Fruit fly (Drosophila melanogaster) whole organism, prepupa: ENCODE data around the gene Cox17.
A peak's percentile ranks its signal among the peaks of the same experiment; 100 is the strongest.

Source experiments
- Blimp-1 ChIP-seq: fragments of 200-800 bp; sonication (Bioruptor generic); optimal IDR thresholded peaks from 3 replicates; lab custom pipeline; 2017; ENCODE audit warnings: missing biosample characterization, missing genetic modification characterization, mild to moderate bottlenecking, moderate library complexity, missing genetic modification reagents
- CG10669 ChIP-seq: fragments of 200-800 bp; sonication (Bioruptor generic); optimal IDR thresholded peaks from 3 replicates; lab custom pipeline; 2018; ENCODE audit warnings: missing biosample characterization, mild to moderate bottlenecking, missing genetic modification characterization, moderate library complexity
- CG11294 ChIP-seq: fragments of 200-800 bp; sonication (Bioruptor generic); IDR thresholded peaks from 2 replicates; pipeline ENCODE4 v1.3.6; 2022; ENCODE audit warnings: missing biosample characterization, missing genetic modification characterization
- CG15336 ChIP-seq: fragments of 200-800 bp; sonication (Bioruptor generic); IDR thresholded peaks from 2 replicates; pipeline ENCODE4 v1.3.6; 2022; ENCODE audit warnings: missing biosample characterization, missing genetic modification characterization
- CG1621 ChIP-seq: fragments of 200-800 bp; sonication (Bioruptor generic); optimal IDR thresholded peaks from 3 replicates; lab custom pipeline; 2018; ENCODE audit warnings: missing biosample characterization, mild to moderate bottlenecking, missing genetic modification characterization
- CG16779 ChIP-seq: fragments of 200-800 bp; sonication (Bioruptor generic); optimal IDR thresholded peaks from 3 replicates; lab custom pipeline; 2017; ENCODE audit warnings: missing biosample characterization, mild to moderate bottlenecking, missing genetic modification characterization
- CG3919 ChIP-seq: fragments of 200-800 bp; sonication (Bioruptor generic); optimal IDR thresholded peaks from 3 replicates; lab custom pipeline; 2016; ENCODE audit warnings: missing biosample characterization, missing genetic modification characterization
- CG6163 ChIP-seq: fragments of 200-800 bp; sonication (Bioruptor generic); IDR thresholded peaks from 3 replicates; pipeline ENCODE4 v1.3.6; 2022; ENCODE audit warnings: missing biosample characterization, missing genetic modification characterization
- CG6276 ChIP-seq: fragments of 200-800 bp; sonication (Bioruptor generic); optimal IDR thresholded peaks from 2 replicates; lab custom pipeline; 2017; ENCODE audit warnings: missing biosample characterization, mild to moderate bottlenecking, missing genetic modification characterization
- CG6808 ChIP-seq: fragments of 200-800 bp; sonication (Bioruptor generic); optimal IDR thresholded peaks from 3 replicates; lab custom pipeline; 2017; ENCODE audit warnings: missing biosample characterization, missing genetic modification characterization, mild to moderate bottlenecking, moderate library complexity, missing genetic modification reagents
- CG6854 ChIP-seq: fragments of 200-800 bp; sonication (Bioruptor generic); optimal IDR thresholded peaks from 2 replicates; lab custom pipeline; 2017; ENCODE audit warnings: missing biosample characterization, mild to moderate bottlenecking, missing genetic modification characterization
- CG8119 ChIP-seq: fragments of 200-800 bp; sonication (Bioruptor generic); IDR thresholded peaks from 3 replicates; pipeline ENCODE4 v1.3.6; 2022; ENCODE audit warnings: missing biosample characterization, missing genetic modification characterization
- CG8632 ChIP-seq: fragments of 200-800 bp; sonication (Bioruptor generic); optimal IDR thresholded peaks from 3 replicates; lab custom pipeline; 2016; ENCODE audit warnings: missing biosample characterization, missing genetic modification characterization
- CG9139 ChIP-seq: fragments of 200-800 bp; sonication (Bioruptor generic); optimal IDR thresholded peaks from 3 replicates; lab custom pipeline; 2017; ENCODE audit warnings: missing biosample characterization, mild to moderate bottlenecking, missing genetic modification characterization
- Eip78C ChIP-seq: fragments of 200-800 bp; sonication (Bioruptor generic); peaks from one replicate; lab custom pipeline; 2016; ENCODE audit warnings: missing biosample characterization, missing genetic modification characterization
- Eip93F ChIP-seq: fragments of 200-800 bp; sonication (Bioruptor generic); optimal IDR thresholded peaks from 2 replicates; lab custom pipeline; 2016; ENCODE audit warnings: missing biosample characterization, mild to moderate bottlenecking, missing genetic modification characterization
- Gug ChIP-seq: fragments of 200-800 bp; sonication (Bioruptor generic); IDR thresholded peaks from 2 replicates; pipeline ENCODE4 v1.3.6; 2022; ENCODE audit warnings: missing biosample characterization, missing genetic modification characterization
- Hr4 ChIP-seq: fragments of 200-800 bp; sonication (Bioruptor generic); optimal IDR thresholded peaks from 3 replicates; lab custom pipeline; 2016; ENCODE audit warnings: missing biosample characterization, missing genetic modification characterization
- Met ChIP-seq: fragments of 200-800 bp; sonication (Bioruptor generic); optimal IDR thresholded peaks from 3 replicates; lab custom pipeline; 2016; ENCODE audit warnings: missing biosample characterization, missing genetic modification characterization
- Smox ChIP-seq: fragments of 200-800 bp; sonication (Bioruptor generic); optimal IDR thresholded peaks from 3 replicates; lab custom pipeline; 2016; ENCODE audit warnings: missing biosample characterization, missing genetic modification characterization
- Sox102F ChIP-seq: fragments of 200-800 bp; sonication (Bioruptor generic); optimal IDR thresholded peaks from 2 replicates; lab custom pipeline; 2016; ENCODE audit warnings: missing biosample characterization, mild to moderate bottlenecking, missing genetic modification characterization
- Sox14 ChIP-seq: fragments of 200-800 bp; sonication (Bioruptor generic); optimal IDR thresholded peaks from 3 replicates; lab custom pipeline; 2016; ENCODE audit warnings: missing biosample characterization, missing genetic modification characterization
- Sox15 ChIP-seq: fragments of 200-800 bp; sonication (Bioruptor generic); optimal IDR thresholded peaks from 3 replicates; lab custom pipeline; 2016; ENCODE audit warnings: missing biosample characterization, missing genetic modification characterization
- cyc ChIP-seq: fragments of 200-800 bp; sonication (Bioruptor generic); optimal IDR thresholded peaks from 3 replicates; lab custom pipeline; 2016; ENCODE audit warnings: missing biosample characterization, missing genetic modification characterization
- dac ChIP-seq: fragments of 200-800 bp; sonication (Bioruptor generic); optimal IDR thresholded peaks from 2 replicates; lab custom pipeline; 2017; ENCODE audit warnings: missing biosample characterization, mild to moderate bottlenecking, missing genetic modification characterization
- eg ChIP-seq: fragments of 200-800 bp; sonication (Bioruptor generic); IDR thresholded peaks from 3 replicates; pipeline ENCODE4 v1.3.6; 2022; ENCODE audit warnings: missing biosample characterization, missing genetic modification characterization
- fkh ChIP-seq: fragments of 200-800 bp; sonication (Bioruptor generic); optimal IDR thresholded peaks from 3 replicates; lab custom pipeline; 2017; ENCODE audit warnings: missing biosample characterization, mild to moderate bottlenecking, missing genetic modification characterization, moderate library complexity
- lz ChIP-seq: fragments of 200-800 bp; sonication (Bioruptor generic); optimal IDR thresholded peaks from 3 replicates; lab custom pipeline; 2016; ENCODE audit warnings: missing biosample characterization, missing genetic modification characterization
- net ChIP-seq: fragments of 200-800 bp; sonication (Bioruptor generic); optimal IDR thresholded peaks from 3 replicates; lab custom pipeline; 2016; ENCODE audit warnings: missing biosample characterization, missing genetic modification characterization
- pdm3 ChIP-seq: fragments of 200-800 bp; sonication (Bioruptor generic); optimal IDR thresholded peaks from 3 replicates; lab custom pipeline; 2016; ENCODE audit warnings: missing biosample characterization, missing genetic modification characterization
- salr ChIP-seq, 2 experiments: fragments of 200-800 bp; sonication (Bioruptor generic); optimal IDR thresholded peaks; 3 replicates each; lab custom pipeline; 2016 to 2018; ENCODE audit warnings: missing biosample characterization in 2 of 2, missing genetic modification characterization in 2 of 2, mild to moderate bottlenecking in 1 of 2
- ss ChIP-seq, 2 experiments: fragments of 200-800 bp; sonication (Bioruptor generic); optimal IDR thresholded peaks; 2 replicates in 1 of 2; 3 replicates in 1 of 2; lab custom pipeline; 2017 to 2018; ENCODE audit warnings: mild to moderate bottlenecking in 2 of 2, missing biosample characterization in 2 of 2, missing genetic modification characterization in 2 of 2, moderate library complexity in 1 of 2
- svp ChIP-seq: fragments of 200-800 bp; sonication (Bioruptor generic); peaks from one replicate; lab custom pipeline; 2016; ENCODE audit warnings: missing biosample characterization, missing genetic modification characterization

The Cox17 gene

dm6 chrX:15079163-15079809 is 5.2 kb downstream of the Cox17 start (continued):
- TF ChIP-seq Gug = no peak
- no peak for TF ChIP-seq Sox15 (GFP tag; lab: Kevin White, UChicago)
- TF ChIP-seq CG11294 (GFP tag; lab: Robert Waterston, UW) = no peak
- TF ChIP-seq fkh (GFP tag; lab: Kevin White, UChicago) = no peak
- peak; percentile 25 for TF ChIP-seq net (GFP tag; lab: Kevin White, UChicago)
- no peak for TF ChIP-seq lz (GFP tag; lab: Kevin White, UChicago)
- TF ChIP-seq Hr4 = no peak
- TF ChIP-seq Sox102F (GFP tag; lab: Kevin White, UChicago) = no peak

dm6 chrX:15078394-15078793 is 6.1 kb downstream of the Cox17 start:
- peak; percentile 5 for TF ChIP-seq CG8632
- TF ChIP-seq cyc = no peak
- TF ChIP-seq CG6163 (GFP tag; lab: Robert Waterston, UW) = no peak
- peak; percentile 22 for TF ChIP-seq CG1621 (tag; lab: Kevin White, UChicago)
- TF ChIP-seq CG8119 (GFP tag; lab: Robert Waterston, UW) = no peak
- no peak for TF ChIP-seq pdm3 (GFP tag; lab: Kevin White, UChicago)
- TF ChIP-seq Sox14 (GFP tag; lab: Kevin White, UChicago) = no peak
- peak; percentile 47 for TF ChIP-seq CG9139 (GFP tag; lab: Kevin White, UChicago)
- TF ChIP-seq Blimp-1 (GFP tag; lab: Kevin White, UChicago) = no peak
- peak; percentile 71 for TF ChIP-seq Eip78C
- no peak for TF ChIP-seq dac (GFP tag; lab: Kevin White, UChicago)
- TF ChIP-seq Eip93F = no peak
- TF ChIP-seq fkh (GFP tag; lab: Kevin White, UChicago) = peak; percentile 86
- peak; percentile 32 for TF ChIP-seq CG10669 (GFP tag; lab: Kevin White, UChicago)
- TF ChIP-seq CG6808 (GFP tag; lab: Kevin White, UChicago) = peak; percentile 36
- peak in 1 of 2 experiments; percentile 51 for TF ChIP-seq ss (GFP tag; optimal IDR thresholded peaks at IDR 0.05; lab: Kevin White, UChicago)
- TF ChIP-seq salr (GFP tag; optimal IDR thresholded peaks at IDR 0.05; lab: Kevin White, UChicago) = peak in 1 of 2 experiments; percentile 17
- no peak for TF ChIP-seq Smox (GFP tag; lab: Kevin White, UChicago)
- TF ChIP-seq net (GFP tag; lab: Kevin White, UChicago) = no peak

dm6 chrX:15077576-15078136 is 6.8 kb downstream of the Cox17 start:
- TF ChIP-seq CG6808 (GFP tag; lab: Kevin White, UChicago) (peak; percentile 13), CG3919 (GFP tag; lab: Kevin White, UChicago) (no peak), ss (GFP tag; optimal IDR thresholded peaks at IDR 0.05; lab: Kevin White, UChicago) (peak; percentile 33 to 46), eg (GFP tag; lab: Robert Waterston, UW) (0 out of 3 replicates have a peak, but pooled peaks have one; percentile 19), Eip78C (peak; percentile 65), pdm3 (GFP tag; lab: Kevin White, UChicago) (no peak), CG16779 (tag; lab: Kevin White, UChicago) (peak; percentile 21), svp (GFP tag; lab: Kevin White, UChicago) (peak; percentile 92), CG6854 (peak; percentile 20), CG6276 (GFP tag; lab: Kevin White, UChicago) (peak; percentile 28)

- TF ChIP-seq eg (GFP tag; lab: Robert Waterston, UW) = 0 out of 3 replicates have a peak, but pooled peaks have one; percentile 31
- no peak for TF ChIP-seq Met
- TF ChIP-seq CG15336 = peak; percentile 28; the same call in 1 of the 2 replicates
These were observed 7.9 kb downstream of the Cox17 start for dm6 chrX:15076606-15077005.
